Fruit fly (Drosophila melanogaster) Kc167 (cell line): ENCODE data around the gene clumsy.

Experiments
- Myc ChIP-seq: fragments of >200 bp; optimal IDR thresholded peaks from 2 replicates; lab custom pipeline; 2017; ENCODE audit warnings: missing external identifiers
- insv ChIP-seq: fragments of >200 bp; optimal IDR thresholded peaks from 3 replicates; lab custom pipeline; 2018; ENCODE audit warnings: missing external identifiers
- psq ChIP-seq: fragments of >200 bp; optimal IDR thresholded peaks from 2 replicates; lab custom pipeline; 2017; ENCODE audit warnings: missing external identifiers
- ttk ChIP-seq: sonication (Bioruptor generic); optimal IDR thresholded peaks from 2 replicates; lab custom pipeline; 2017; ENCODE audit warnings: missing external identifiers

dm6 chr2L:21235463-21235862 is 29.2 kb downstream of the clumsy start:
- TF ChIP-seq psq (lab: Kevin White, UChicago) (no peak), Myc (no peak), insv (lab: Kevin White, UChicago) (no peak), ttk (lab: Kevin White, UChicago) (no peak)
